Fruit fly (Drosophila melanogaster) whole organism, embryonic: Measurements from ENCODE around the gene CG5937.
A peak's percentile ranks its signal among the peaks of the same experiment; 100 is the strongest.

Source experiments
- Blimp-1 ChIP-seq: fragments of 200-800 bp; sonication (Bioruptor generic); optimal IDR thresholded peaks from 3 replicates; lab custom pipeline; 2018; ENCODE audit warnings: missing biosample characterization, missing genetic modification characterization, mild to moderate bottlenecking, moderate library complexity, missing genetic modification reagents
- CG11723 ChIP-seq: fragments of 200-800 bp; sonication (Bioruptor generic); optimal IDR thresholded peaks from 2 replicates; lab custom pipeline; 2017; ENCODE audit warnings: missing biosample characterization, mild to moderate bottlenecking, missing genetic modification characterization
- CG12744 ChIP-seq: fragments of 200-800 bp; sonication (Bioruptor generic); optimal IDR thresholded peaks from 2 replicates; lab custom pipeline; 2016; ENCODE audit warnings: missing biosample characterization, missing genetic modification characterization
- CG12942 ChIP-seq: fragments of 200-800 bp; sonication (Bioruptor generic); optimal IDR thresholded peaks from 3 replicates; lab custom pipeline; 2016; ENCODE audit warnings: missing biosample characterization, missing genetic modification characterization
- CG13296 ChIP-seq: fragments of 200-800 bp; sonication (Bioruptor generic); optimal IDR thresholded peaks from 3 replicates; lab custom pipeline; 2018; ENCODE audit warnings: missing biosample characterization, mild to moderate bottlenecking, missing genetic modification characterization
- CG15073 ChIP-seq: fragments of 200-800 bp; sonication (Bioruptor generic); optimal IDR thresholded peaks from 2 replicates; lab custom pipeline; 2016; ENCODE audit warnings: missing biosample characterization, missing genetic modification characterization
- CG1603 ChIP-seq: fragments of 200-800 bp; sonication (Bioruptor generic); optimal IDR thresholded peaks from 2 replicates; lab custom pipeline; 2019; ENCODE audit warnings: missing biosample characterization, mild to moderate bottlenecking, missing genetic modification characterization, moderate library complexity
- CG17328 ChIP-seq: fragments of 200-800 bp; sonication (Bioruptor generic); IDR thresholded peaks from 2 replicates; pipeline ENCODE4 v1.3.6; 2022; ENCODE audit warnings: missing biosample characterization, missing genetic modification characterization
- CG17829 ChIP-seq: fragments of 200-800 bp; optimal IDR thresholded peaks from 2 replicates; lab custom pipeline; 2019; ENCODE audit warnings: missing biosample characterization, mild to moderate bottlenecking, missing genetic modification characterization, moderate library complexity
- CG2120 ChIP-seq: fragments of 200-800 bp; sonication (Bioruptor generic); optimal IDR thresholded peaks from 3 replicates; lab custom pipeline; 2016; ENCODE audit warnings: missing biosample characterization, missing genetic modification characterization
- CG2712 ChIP-seq: fragments of 200-800 bp; optimal IDR thresholded peaks from 3 replicates; lab custom pipeline; 2019; ENCODE audit warnings: missing biosample characterization, mild to moderate bottlenecking, missing genetic modification characterization, moderate library complexity
- CG31224 ChIP-seq: fragments of 200-800 bp; sonication (Bioruptor generic); IDR thresholded peaks from 2 replicates; pipeline ENCODE4 v1.3.6; 2022; ENCODE audit warnings: missing biosample characterization, missing genetic modification characterization
- CG31365 ChIP-seq: fragments of 200-800 bp; sonication (Bioruptor generic); optimal IDR thresholded peaks from 2 replicates; lab custom pipeline; 2018; ENCODE audit warnings: missing biosample characterization, mild to moderate bottlenecking, missing genetic modification characterization
- CG34224 ChIP-seq: fragments of 200-800 bp; sonication (Bioruptor generic); IDR thresholded peaks from 3 replicates; pipeline ENCODE4 v1.3.6; 2022; ENCODE audit warnings: missing biosample characterization, missing genetic modification characterization; ENCODE audit not compliant: partially characterized antibody
- CG3847 ChIP-seq: fragments of 200-800 bp; sonication (Bioruptor generic); IDR thresholded peaks from 2 replicates; pipeline ENCODE4 v1.3.6; 2022; ENCODE audit warnings: missing biosample characterization, missing genetic modification characterization
- CG3995 ChIP-seq: fragments of 200-800 bp; sonication (Bioruptor generic); optimal IDR thresholded peaks from 3 replicates; lab custom pipeline; 2016; ENCODE audit warnings: missing biosample characterization, missing genetic modification characterization
- CG4617 ChIP-seq: fragments of 200-800 bp; sonication (Bioruptor generic); optimal IDR thresholded peaks from 3 replicates; lab custom pipeline; 2016; ENCODE audit warnings: missing biosample characterization, missing genetic modification characterization, borderline replicate concordance
- CG5245 ChIP-seq: fragments of 200-800 bp; sonication (Bioruptor generic); optimal IDR thresholded peaks from 3 replicates; lab custom pipeline; 2016; ENCODE audit warnings: missing biosample characterization, missing genetic modification characterization
- CG6813 ChIP-seq: fragments of 200-800 bp; sonication (Bioruptor generic); optimal IDR thresholded peaks from 2 replicates; lab custom pipeline; 2017; ENCODE audit warnings: missing biosample characterization, missing genetic modification characterization, mild to moderate bottlenecking, moderate library complexity, missing genetic modification reagents
- CHES-1-like ChIP-seq: fragments of 200-800 bp; sonication (Bioruptor generic); optimal IDR thresholded peaks from 2 replicates; lab custom pipeline; 2016; ENCODE audit warnings: missing biosample characterization, missing genetic modification characterization
- Camta ChIP-seq: fragments of 200-800 bp; sonication (Bioruptor generic); optimal IDR thresholded peaks from 2 replicates; lab custom pipeline; 2016; ENCODE audit warnings: missing biosample characterization, missing genetic modification characterization
- D19B ChIP-seq: fragments of 200-800 bp; sonication (Bioruptor generic); optimal IDR thresholded peaks from 2 replicates; lab custom pipeline; 2017; ENCODE audit warnings: missing biosample characterization, mild to moderate bottlenecking, missing genetic modification characterization
- Dek ChIP-seq: fragments of 200-800 bp; sonication (Bioruptor generic); optimal IDR thresholded peaks from 3 replicates; lab custom pipeline; 2019; ENCODE audit warnings: missing biosample characterization, mild to moderate bottlenecking, missing genetic modification characterization, moderate library complexity
- Drgx ChIP-seq: fragments of 200-800 bp; sonication (Bioruptor generic); IDR thresholded peaks from 2 replicates; pipeline ENCODE4 v1.3.6; 2022; ENCODE audit warnings: missing biosample characterization, missing genetic modification characterization
- Ets97D ChIP-seq: fragments of 200-800 bp; sonication (Bioruptor generic); optimal IDR thresholded peaks from 3 replicates; lab custom pipeline; 2016; ENCODE audit warnings: missing biosample characterization, missing genetic modification characterization
- H2.0 ChIP-seq: fragments of 200-800 bp; sonication (Bioruptor generic); IDR thresholded peaks from 2 replicates; pipeline ENCODE4 v1.3.6; 2022; ENCODE audit warnings: missing biosample characterization, missing genetic modification characterization
- HHEX ChIP-seq: fragments of 200-800 bp; sonication (Bioruptor generic); optimal IDR thresholded peaks from 3 replicates; lab custom pipeline; 2017; ENCODE audit warnings: missing biosample characterization, mild to moderate bottlenecking, missing genetic modification characterization, missing genetic modification reagents
- Hey ChIP-seq: fragments of 200-800 bp; sonication (Bioruptor generic); optimal IDR thresholded peaks from 3 replicates; lab custom pipeline; 2018; ENCODE audit warnings: missing biosample characterization, mild to moderate bottlenecking, missing genetic modification characterization
- Hmx ChIP-seq: fragments of 200-800 bp; sonication (Bioruptor generic); optimal IDR thresholded peaks from 2 replicates; lab custom pipeline; 2016; ENCODE audit warnings: missing biosample characterization, missing genetic modification characterization
- Hr51 ChIP-seq, 2 experiments: fragments of 200-800 bp; sonication (Bioruptor generic); optimal IDR thresholded peaks; 2 replicates in 1 of 2; 3 replicates in 1 of 2; lab custom pipeline; 2016 to 2018; ENCODE audit warnings: missing biosample characterization in 2 of 2, missing genetic modification characterization in 2 of 2, mild to moderate bottlenecking in 1 of 2, moderate library complexity in 1 of 2
- Hsf ChIP-seq: fragments of 200-800 bp; sonication (Bioruptor generic); optimal IDR thresholded peaks from 3 replicates; lab custom pipeline; 2016; ENCODE audit warnings: missing biosample characterization, missing genetic modification characterization
- Opbp ChIP-seq: fragments of 200-800 bp; sonication (Bioruptor generic); IDR thresholded peaks from 3 replicates; pipeline ENCODE4 v1.3.6; 2022; ENCODE audit warnings: missing biosample characterization, missing genetic modification characterization; ENCODE audit not compliant: partially characterized antibody
- Pdp1 ChIP-seq, 2 experiments: fragments of 200-800 bp; sonication (Bioruptor generic); optimal IDR thresholded peaks; 3 replicates each; lab custom pipeline; 2016; ENCODE audit warnings: missing biosample characterization in 2 of 2, missing genetic modification characterization in 2 of 2, mild to moderate bottlenecking in 1 of 2, moderate library complexity in 1 of 2
- Ravus ChIP-seq: fragments of 200-800 bp; sonication (Bioruptor generic); IDR thresholded peaks from 2 replicates; pipeline ENCODE4 v1.3.6; 2022; ENCODE audit warnings: missing biosample characterization, missing genetic modification characterization
- Taf1 ChIP-seq: fragments of 200-800 bp; sonication (Bioruptor generic); IDR thresholded peaks from 2 replicates; pipeline ENCODE4 v1.3.6; 2022; ENCODE audit warnings: missing biosample characterization, missing genetic modification characterization
- YL-1 ChIP-seq: fragments of 200-800 bp; sonication (Bioruptor generic); optimal IDR thresholded peaks from 3 replicates; lab custom pipeline; 2017; ENCODE audit warnings: missing biosample characterization, mild to moderate bottlenecking, missing genetic modification characterization
- cad ChIP-seq: fragments of >200 bp; optimal IDR thresholded peaks from 2 replicates; lab custom pipeline; 2017; ENCODE audit warnings: missing biosample characterization, missing genetic modification characterization
- disco-r ChIP-seq: fragments of 200-800 bp; sonication (Bioruptor generic); optimal IDR thresholded peaks from 2 replicates; lab custom pipeline; 2016; ENCODE audit warnings: missing biosample characterization, missing genetic modification characterization
- fru ChIP-seq: fragments of >200 bp; optimal IDR thresholded peaks from 2 replicates; lab custom pipeline; 2017
- hkb ChIP-seq, 2 experiments: fragments of 200-800 bp in 1 of 2; fragments of >200 bp in 1 of 2; sonication (Bioruptor generic) in 1 of 2; IDR thresholded peaks in 1 of 2; optimal IDR thresholded peaks in 1 of 2; 2 replicates each; pipeline versions ENCODE4 v1.3.6 to Lab custom; 2017 to 2022; ENCODE audit warnings: missing biosample characterization in 1 of 2, missing genetic modification characterization in 1 of 2
- ind ChIP-seq: fragments of 200-800 bp; sonication (Bioruptor generic); optimal IDR thresholded peaks from 3 replicates; lab custom pipeline; 2016; ENCODE audit warnings: missing biosample characterization, missing genetic modification characterization
- insv ChIP-seq, 2 experiments: fragments of 200-800 bp; sonication (Bioruptor generic); optimal IDR thresholded peaks; 3 replicates each; lab custom pipeline; 2016 to 2018; ENCODE audit warnings: missing biosample characterization in 2 of 2, missing genetic modification characterization in 2 of 2
- knrl ChIP-seq: fragments of 200-800 bp; sonication (Bioruptor generic); IDR thresholded peaks from 3 replicates; pipeline ENCODE4 v1.3.6; 2022; ENCODE audit warnings: missing biosample characterization, missing genetic modification characterization; ENCODE audit not compliant: partially characterized antibody
- lilli ChIP-seq: fragments of 200-800 bp; sonication (Bioruptor generic); optimal IDR thresholded peaks from 3 replicates; lab custom pipeline; 2016; ENCODE audit warnings: missing biosample characterization, missing genetic modification characterization
- lov ChIP-seq, 2 experiments: fragments of 200-800 bp in 1 of 2; fragments of >200 bp in 1 of 2; sonication (Bioruptor generic) in 1 of 2; IDR thresholded peaks in 1 of 2; optimal IDR thresholded peaks in 1 of 2; 2 replicates in 1 of 2; 3 replicates in 1 of 2; pipeline versions ENCODE4 v1.3.6 to Lab custom; 2017 to 2022; ENCODE audit warnings: missing biosample characterization in 1 of 2, missing genetic modification characterization in 1 of 2
- sug ChIP-seq: fragments of 200-800 bp; optimal IDR thresholded peaks from 2 replicates; lab custom pipeline; 2019; ENCODE audit warnings: missing biosample characterization, mild to moderate bottlenecking, missing genetic modification characterization, moderate library complexity
- tio ChIP-seq: fragments of 200-800 bp; sonication (Bioruptor generic); optimal IDR thresholded peaks from 2 replicates; lab custom pipeline; 2017; ENCODE audit warnings: missing biosample characterization, missing genetic modification characterization, inconsistent platforms
- tup ChIP-seq: fragments of 200-800 bp; sonication (Bioruptor generic); optimal IDR thresholded peaks from 2 replicates; lab custom pipeline; 2016; ENCODE audit warnings: missing biosample characterization, mild to moderate bottlenecking, missing genetic modification characterization, moderate library complexity
- vnd ChIP-seq: fragments of 200-800 bp; sonication (Bioruptor generic); IDR thresholded peaks from 3 replicates; pipeline ENCODE4 v1.3.6; 2022; ENCODE audit warnings: missing biosample characterization, missing genetic modification characterization; ENCODE audit not compliant: partially characterized antibody

CG5937 gene

DNA sequence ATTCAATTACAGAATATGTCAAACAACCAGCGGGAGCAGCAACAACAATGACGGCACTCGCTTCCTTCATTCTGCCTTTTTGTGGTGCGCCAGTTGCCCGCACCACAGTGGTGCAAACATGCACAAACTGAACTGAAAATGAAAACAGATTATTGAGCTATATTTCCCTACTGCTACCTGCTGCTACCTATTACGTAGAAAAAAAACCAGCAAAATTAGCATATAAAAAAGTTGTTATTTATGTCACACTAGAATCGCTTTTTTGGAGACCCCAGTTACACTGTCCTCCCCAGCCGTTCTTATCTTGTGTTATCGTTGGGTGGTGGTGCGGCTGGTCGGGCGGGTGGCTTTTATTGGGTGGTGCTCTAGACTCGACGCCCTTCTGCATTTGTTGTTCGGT, 57.8 kb downstream of the CG5937 start (continued):
- TF ChIP-seq Pdp1 (GFP tag; optimal IDR thresholded peaks at IDR 0.05; lab: Kevin White, UChicago) (peak; percentile 79 to 84), CG12942 (GFP tag; lab: Kevin White, UChicago) (peak; percentile 59), CG1603 (tag; lab: Kevin White, UChicago) (peak; percentile 87), CHES-1-like (GFP tag; lab: Kevin White, UChicago) (peak; percentile 62), Blimp-1 (GFP tag; lab: Kevin White, UChicago) (peak; percentile 81), CG31224 (GFP tag; lab: Robert Waterston, UW) (peak; percentile 59), disco-r (GFP tag; lab: Kevin White, UChicago) (peak; percentile 63), CG13296 (GFP tag; lab: Kevin White, UChicago) (peak; percentile 66), tup (peak; percentile 13), tio (GFP tag; lab: Kevin White, UChicago) (peak; percentile 60), CG5245 (peak; percentile 81), Ets97D (peak; percentile 37), YL-1 (GFP tag; lab: Kevin White, UChicago) (no peak), CG17829 (tag; lab: Kevin White, UChicago) (peak; percentile 66), lov (optimal IDR thresholded peaks at IDR 0.05; lab: Kevin White, UChicago) (no peak), lov (GFP tag; IDR thresholded peaks at IDR 0.05; lab: Robert Waterston, UW) (peak; percentile 85; the same call in 2 of the 3 replicates), ind (GFP tag; lab: Kevin White, UChicago) (peak; percentile 88), Taf1 (GFP tag; lab: Robert Waterston, UW) (peak; percentile 80), knrl (GFP tag; lab: Robert Waterston, UW) (0 out of 3 replicates have a peak, but pooled peaks have one; percentile 37), CG12744 (GFP tag; lab: Kevin White, UChicago) (peak; percentile 42), Hsf (peak; percentile 78), Dek (tag; lab: Kevin White, UChicago) (peak; percentile 46), CG4617 (GFP tag; lab: Kevin White, UChicago) (no peak), CG17328 (GFP tag; lab: Robert Waterston, UW) (peak; percentile 88), cad (GFP tag; lab: Kevin White, UChicago) (no peak), CG11723 (GFP tag; lab: Kevin White, UChicago) (peak; percentile 35), sug (tag; lab: Kevin White, UChicago) (peak; percentile 29), CG3847 (GFP tag; lab: Robert Waterston, UW) (peak; percentile 76), Opbp (GFP tag; lab: Robert Waterston, UW) (0 out of 3 replicates have a peak, but pooled peaks have one; percentile 28), CG2120 (GFP tag; lab: Kevin White, UChicago) (peak; percentile 84), vnd (GFP tag; lab: Robert Waterston, UW) (peak; percentile 37; the same call in 1 of the 3 replicates), Hr51 (GFP tag; optimal IDR thresholded peaks at IDR 0.05; lab: Kevin White, UChicago) (peak; percentile 49 to 79), hkb (optimal IDR thresholded peaks at IDR 0.05; lab: Kevin White, UChicago) (no peak), hkb (GFP tag; IDR thresholded peaks at IDR 0.05; lab: Robert Waterston, UW) (peak; percentile 92), Drgx (GFP tag; lab: Robert Waterston, UW) (peak; percentile 39; the same call in 1 of the 2 replicates), Camta (GFP tag; lab: Kevin White, UChicago) (peak; percentile 70), CG31365 (tag; lab: Kevin White, UChicago) (peak; percentile 49), CG6813 (GFP tag; lab: Kevin White, UChicago) (peak; percentile 79), HHEX (GFP tag; lab: Kevin White, UChicago) (peak; percentile 82), Hmx (GFP tag; lab: Kevin White, UChicago) (peak; percentile 17), CG15073 (GFP tag; lab: Kevin White, UChicago) (peak; percentile 25), lilli (GFP tag; lab: Kevin White, UChicago) (peak; percentile 88), CG2712 (peak; percentile 82), H2.0 (peak; percentile 87), CG34224 (no peak), CG3995 (GFP tag; lab: Kevin White, UChicago) (no peak), fru (no peak), insv (GFP tag; optimal IDR thresholded peaks at IDR 0.05; lab: Kevin White, UChicago) (no peak), D19B (GFP tag; lab: Kevin White, UChicago) (peak; percentile 51), Ravus (GFP tag; lab: Robert Waterston, UW) (peak; percentile 60), Hey (tag; lab: Kevin White, UChicago) (no peak)
